Fruit fly (Drosophila melanogaster): ENCODE results near the gene CCT1.
A peak's percentile ranks its signal among the peaks of the same experiment; 100 is the strongest.

The CCT1 gene

dm6 chr3R:22468829-22469487, 22.3 kb downstream of the CCT1 start (continued):
- TF ChIP-seq gsb (GFP tag; IDR thresholded peaks at IDR 0.05): peak; percentile 73
- peak; percentile 90 for TF ChIP-seq Rfx (GFP tag; IDR thresholded peaks at IDR 0.05)
- TF ChIP-seq fd64A (GFP tag; optimal IDR thresholded peaks at IDR 0.05): peak; percentile 51
- TF ChIP-seq dimm (GFP tag; IDR thresholded peaks at IDR 0.05): peak; percentile 74
- TF ChIP-seq row (GFP tag; IDR thresholded peaks at IDR 0.05): peak; percentile 93
- TF ChIP-seq CG5245 (GFP tag; optimal IDR thresholded peaks at IDR 0.05): peak; percentile 71
- peak; percentile 47 for TF ChIP-seq zen (tag; optimal IDR thresholded peaks at IDR 0.05)
- peak; percentile 73 for TF ChIP-seq Nf-YA (GFP tag; IDR thresholded peaks at IDR 0.05)
- TF ChIP-seq ci (GFP tag; IDR thresholded peaks at IDR 0.05): peak; percentile 87
- peak; percentile 23 for TF ChIP-seq NC2α (GFP tag; optimal IDR thresholded peaks at IDR 0.05)
- peak; percentile 79 for TF ChIP-seq Bteb2 (GFP tag; optimal IDR thresholded peaks at IDR 0.05)
- peak; percentile 79 for TF ChIP-seq peb (GFP tag; IDR thresholded peaks at IDR 0.05)
- TF ChIP-seq CG30403 (GFP tag; optimal IDR thresholded peaks at IDR 0.05): peak; percentile 89
- peak; percentile 99 for TF ChIP-seq nerfin-1 (tag; optimal IDR thresholded peaks at IDR 0.05)
- TF ChIP-seq sna (GFP tag; IDR thresholded peaks at IDR 0.05; ENCODE audit: partially characterized antibody): no peak
- no peak for TF ChIP-seq lola (GFP tag; optimal IDR thresholded peaks at IDR 0.05)
- peak; percentile 78 for TF ChIP-seq CG18764 (GFP tag; optimal IDR thresholded peaks at IDR 0.05)
- peak; percentile 66 for TF ChIP-seq D19B (GFP tag; optimal IDR thresholded peaks at IDR 0.05)
- TF ChIP-seq psq (GFP tag; optimal IDR thresholded peaks at IDR 0.05): no peak
- TF ChIP-seq Jarid2 (GFP tag; optimal IDR thresholded peaks at IDR 0.05): peak; percentile 65
- TF ChIP-seq CG14965 (GFP tag; optimal IDR thresholded peaks at IDR 0.05; ENCODE audit: borderline replicate concordance): peak; percentile 25
- peak; percentile 88 for TF ChIP-seq BtbVII (GFP tag; optimal IDR thresholded peaks at IDR 0.05)
- TF ChIP-seq Tbp (GFP tag; optimal IDR thresholded peaks at IDR 0.05): no peak
- TF ChIP-seq HmgZ (tag; optimal IDR thresholded peaks at IDR 0.05): peak; percentile 90
- peak; percentile 76 for TF ChIP-seq al (GFP tag; IDR thresholded peaks at IDR 0.05)
- TF ChIP-seq Atf-2 (GFP tag; optimal IDR thresholded peaks at IDR 0.05): peak; percentile 78
- TF ChIP-seq klu (GFP tag; IDR thresholded peaks at IDR 0.05): peak; percentile 66
- TF ChIP-seq CG18619 (GFP tag; optimal IDR thresholded peaks at IDR 0.05): peak; percentile 85
- peak; percentile 50 for TF ChIP-seq trh (GFP tag; optimal IDR thresholded peaks at IDR 0.05)
- TF ChIP-seq CG11456 (GFP tag; IDR thresholded peaks at IDR 0.05): peak; percentile 86
- no peak for TF ChIP-seq Lhr (GFP tag; optimal IDR thresholded peaks at IDR 0.05)
- peak; percentile 59 for TF ChIP-seq cato (GFP tag; optimal IDR thresholded peaks at IDR 0.05; ENCODE audit: borderline replicate concordance)
- TF ChIP-seq CG30431 (GFP tag; optimal IDR thresholded peaks at IDR 0.05): peak; percentile 67
- TF ChIP-seq CG4360 (GFP tag; IDR thresholded peaks at IDR 0.05): 0 out of 2 replicates have a peak, but pooled peaks have one; percentile 24
- peak; percentile 72 for TF ChIP-seq Hey (tag; optimal IDR thresholded peaks at IDR 0.05)
- peak; percentile 64; the same call in 1 of the 4 replicates for TF ChIP-seq chinmo (GFP tag; IDR thresholded peaks at IDR 0.05; ENCODE audit: partially characterized antibody)
- TF ChIP-seq Nf-YC (tag; optimal IDR thresholded peaks at IDR 0.05): peak; percentile 78
- peak; percentile 65 for TF ChIP-seq CG4328 (GFP tag; optimal IDR thresholded peaks at IDR 0.05)
- peak; percentile 82 for TF ChIP-seq phol (tag; optimal IDR thresholded peaks at IDR 0.05)
- TF ChIP-seq cg (GFP tag; optimal IDR thresholded peaks at IDR 0.05): peak; percentile 73
- peak; percentile 93 for TF ChIP-seq mam (GFP tag; optimal IDR thresholded peaks at IDR 0.05)
- peak; percentile 89 for TF ChIP-seq dysf (GFP tag; IDR thresholded peaks at IDR 0.05)
- TF ChIP-seq repo (GFP tag; optimal IDR thresholded peaks at IDR 0.05): peak; percentile 72
- peak; percentile 66 for TF ChIP-seq Nf-YB (GFP tag; optimal IDR thresholded peaks at IDR 0.05)
- TF ChIP-seq CG6254 (GFP tag; optimal IDR thresholded peaks at IDR 0.05): peak; percentile 42
- peak; percentile 22 for TF ChIP-seq YL-1 (GFP tag; optimal IDR thresholded peaks at IDR 0.05)
- TF ChIP-seq CG13894 (tag; optimal IDR thresholded peaks at IDR 0.05): peak; percentile 92
- no peak for TF ChIP-seq CTCF (GFP tag; optimal IDR thresholded peaks at IDR 0.05)
- TF ChIP-seq Sry-β (GFP tag; optimal IDR thresholded peaks at IDR 0.05): no peak
- TF ChIP-seq Six4 (GFP tag; optimal IDR thresholded peaks at IDR 0.05): peak; percentile 69
